Worm (Caenorhabditis elegans): ENCODE results near the gene F44E7.5.

DNA sequence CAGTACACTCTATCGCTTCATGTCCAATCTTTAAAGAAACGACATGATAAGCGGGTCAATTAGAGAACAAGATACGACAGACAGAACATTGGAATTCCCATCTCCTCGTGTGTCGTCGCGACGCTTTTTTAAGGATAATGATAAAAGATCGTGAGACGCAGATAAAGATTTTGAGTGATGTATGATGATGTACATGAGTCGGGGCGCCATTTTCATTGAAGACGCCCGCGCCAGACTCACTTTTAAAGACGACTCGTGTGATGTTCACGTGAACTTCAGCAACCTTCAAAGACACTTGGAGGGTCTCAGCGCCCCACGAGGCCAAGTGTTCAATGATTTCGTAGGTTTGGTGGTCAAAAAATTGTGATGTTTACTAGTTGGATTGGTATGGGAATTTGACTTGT lies 12.4 kb downstream of the F44E7.5 start:
- TF ChIP-seq F13H6.1 (tag; optimal IDR thresholded peaks at IDR 0.05) (no peak), pha-4 (tag; optimal IDR thresholded peaks at IDR 0.05) (no peak), ref-2 (tag; optimal IDR thresholded peaks at IDR 0.05) (no peak), pqm-1 (tag; optimal IDR thresholded peaks at IDR 0.05) (no peak)

Measured in whole organism, late embryonic.